Worm (Caenorhabditis elegans) whole organism, late embryonic: ENCODE results near the gene ZK1010.8.

Experiments used
- C08G9.2 ChIP-seq: sonication (generic microtip); optimal IDR thresholded peaks from 2 replicates; lab custom pipeline; 2016; ENCODE audit warnings: mild to moderate bottlenecking, missing genetic modification characterization, moderate library complexity, missing compliant biosample characterization
- F13H6.1 ChIP-seq: sonication (generic microtip); optimal IDR thresholded peaks from 2 replicates; lab custom pipeline; 2016; ENCODE audit warnings: missing genetic modification characterization, missing compliant biosample characterization
- Y22D7AL.16 ChIP-seq: sonication (generic microtip); optimal IDR thresholded peaks from 2 replicates; lab custom pipeline; 2016; ENCODE audit warnings: missing genetic modification characterization, missing compliant biosample characterization
- ceh-2 ChIP-seq: sonication (generic microtip); optimal IDR thresholded peaks from 2 replicates; lab custom pipeline; 2016; ENCODE audit warnings: missing genotype, missing genetic modification characterization, missing compliant biosample characterization
- ceh-22 ChIP-seq: sonication (generic microtip); optimal IDR thresholded peaks from 2 replicates; lab custom pipeline; 2017; ENCODE audit warnings: missing biosample characterization, missing genetic modification characterization
- ceh-30 ChIP-seq: fragments of 150-350 bp; optimal IDR thresholded peaks from 2 replicates; lab custom pipeline; 2014; ENCODE audit warnings: missing biosample characterization, missing genetic modification characterization
- ceh-31 ChIP-seq: sonication (generic microtip); optimal IDR thresholded peaks from 2 replicates; lab custom pipeline; 2016; ENCODE audit warnings: missing genetic modification characterization, missing compliant biosample characterization
- ceh-34 ChIP-seq: sonication (generic microtip); optimal IDR thresholded peaks from 2 replicates; lab custom pipeline; 2016; ENCODE audit warnings: mild to moderate bottlenecking, missing genetic modification characterization, missing compliant biosample characterization
- ceh-45 ChIP-seq: fragments of 200-800 bp; sonication (Bioruptor generic); IDR thresholded peaks from 2 replicates; pipeline ENCODE4 v1.3.6; 2022; ENCODE audit warnings: missing genetic modification reagents, missing genetic modification characterization, missing compliant biosample characterization
- ceh-48 ChIP-seq: sonication (generic microtip); optimal IDR thresholded peaks from 2 replicates; lab custom pipeline; 2016; ENCODE audit warnings: missing genetic modification characterization, inconsistent platforms, missing compliant biosample characterization
- che-1 ChIP-seq: sonication (generic microtip); optimal IDR thresholded peaks from 2 replicates; lab custom pipeline; 2016; ENCODE audit warnings: mild to moderate bottlenecking, missing genetic modification characterization, missing compliant biosample characterization
- dve-1 ChIP-seq: sonication (generic microtip); optimal IDR thresholded peaks from 2 replicates; lab custom pipeline; 2017; ENCODE audit warnings: antibody characterized with exemption, mild to moderate bottlenecking, missing genetic modification characterization, missing compliant biosample characterization
- elt-2 ChIP-seq: sonication (generic microtip); optimal IDR thresholded peaks from 2 replicates; lab custom pipeline; 2016; ENCODE audit warnings: missing genetic modification reagents, missing genetic modification characterization, missing compliant biosample characterization
- elt-4 ChIP-seq: sonication (generic microtip); optimal IDR thresholded peaks from 2 replicates; lab custom pipeline; 2016; ENCODE audit warnings: missing genetic modification characterization, missing compliant biosample characterization
- eyg-1 ChIP-seq: sonication (generic microtip); optimal IDR thresholded peaks from 2 replicates; lab custom pipeline; 2016; ENCODE audit warnings: missing genotype, missing genetic modification characterization, missing compliant biosample characterization
- fkh-10 ChIP-seq: fragments of 150-350 bp; optimal IDR thresholded peaks from 2 replicates; lab custom pipeline; 2014; ENCODE audit warnings: missing biosample characterization, missing genetic modification reagents, missing genetic modification characterization
- hlh-15 ChIP-seq: sonication (generic microtip); optimal IDR thresholded peaks from 2 replicates; lab custom pipeline; 2016; ENCODE audit warnings: missing genetic modification characterization, missing compliant biosample characterization
- lim-6 ChIP-seq: sonication (generic microtip); optimal IDR thresholded peaks from 2 replicates; lab custom pipeline; 2016; ENCODE audit warnings: missing genetic modification characterization, missing compliant biosample characterization
- lin-11 ChIP-seq: fragments of 200-800 bp; sonication (Bioruptor generic); optimal IDR thresholded peaks from 2 replicates; lab custom pipeline; 2018; ENCODE audit warnings: mild to moderate bottlenecking, missing genetic modification characterization, missing compliant biosample characterization
- madf-2 ChIP-seq: sonication (generic microtip); optimal IDR thresholded peaks from 2 replicates; lab custom pipeline; 2017; ENCODE audit warnings: missing genetic modification characterization, missing compliant biosample characterization
- mec-3 ChIP-seq: sonication (generic microtip); optimal IDR thresholded peaks from 2 replicates; lab custom pipeline; 2016; ENCODE audit warnings: borderline replicate concordance, missing genetic modification characterization, missing compliant biosample characterization
- nfya-1 ChIP-seq: sonication (generic microtip); optimal IDR thresholded peaks from 2 replicates; lab custom pipeline; 2017; ENCODE audit warnings: missing genetic modification characterization, mild to moderate bottlenecking, missing compliant biosample characterization, antibody characterized with exemption, moderate library complexity
- nhr-232 ChIP-seq: sonication (generic microtip); optimal IDR thresholded peaks from 2 replicates; lab custom pipeline; 2016; ENCODE audit warnings: missing genetic modification characterization, missing compliant biosample characterization
- odd-2 ChIP-seq: sonication (generic microtip); optimal IDR thresholded peaks from 2 replicates; lab custom pipeline; 2017; ENCODE audit warnings: antibody characterized with exemption, mild to moderate bottlenecking, missing genetic modification characterization, missing compliant biosample characterization
- pag-3 ChIP-seq: sonication (generic microtip); optimal IDR thresholded peaks from 2 replicates; lab custom pipeline; 2016; ENCODE audit warnings: missing compliant biosample characterization, missing genetic modification characterization, borderline replicate concordance
- pat-9 ChIP-seq: fragments of 200-800 bp; sonication (Bioruptor generic); optimal IDR thresholded peaks from 2 replicates; lab custom pipeline; 2018; ENCODE audit warnings: mild to moderate bottlenecking, missing genetic modification characterization, moderate library complexity, missing compliant biosample characterization
- pax-1 ChIP-seq: fragments of 150-350 bp; optimal IDR thresholded peaks from 2 replicates; lab custom pipeline; 2014; ENCODE audit warnings: missing biosample characterization, missing genetic modification characterization
- pha-4 ChIP-seq: fragments of 150-350 bp; optimal IDR thresholded peaks from 2 replicates; lab custom pipeline; 2018; ENCODE audit warnings: missing biosample characterization, missing genetic modification reagents, missing genetic modification characterization
- pqm-1 ChIP-seq: sonication (generic microtip); optimal IDR thresholded peaks from 2 replicates; lab custom pipeline; 2016; ENCODE audit warnings: missing genetic modification characterization, missing compliant biosample characterization
- ref-2 ChIP-seq: sonication (generic microtip); optimal IDR thresholded peaks from 2 replicates; lab custom pipeline; 2016; ENCODE audit warnings: missing genetic modification characterization, missing compliant biosample characterization
- rnt-1 ChIP-seq: sonication (generic microtip); optimal IDR thresholded peaks from 2 replicates; lab custom pipeline; 2016; ENCODE audit warnings: missing genetic modification characterization, missing compliant biosample characterization
- sdc-2 ChIP-seq: sonication (generic microtip); optimal IDR thresholded peaks from 2 replicates; lab custom pipeline; 2016; ENCODE audit warnings: missing genotype, missing genetic modification characterization, missing compliant biosample characterization
- sox-2 ChIP-seq: fragments of 200-800 bp; sonication (Bioruptor generic); IDR thresholded peaks from 2 replicates; pipeline ENCODE4 v1.3.6; 2022; ENCODE audit warnings: missing genetic modification reagents, missing genetic modification characterization, missing compliant biosample characterization
- tbx-2 ChIP-seq: sonication (generic microtip); optimal IDR thresholded peaks from 2 replicates; lab custom pipeline; 2016; ENCODE audit warnings: missing genetic modification characterization, missing compliant biosample characterization
- tbx-7 ChIP-seq: sonication (generic microtip); optimal IDR thresholded peaks from 2 replicates; lab custom pipeline; 2016; ENCODE audit warnings: missing genotype, missing genetic modification characterization, missing compliant biosample characterization
- ttx-3 ChIP-seq: sonication (generic microtip); optimal IDR thresholded peaks from 2 replicates; lab custom pipeline; 2016; ENCODE audit warnings: missing genetic modification reagents, missing genetic modification characterization, missing compliant biosample characterization
- unc-55 ChIP-seq: sonication (generic microtip); optimal IDR thresholded peaks from 2 replicates; lab custom pipeline; 2017; ENCODE audit warnings: missing biosample characterization, missing genetic modification reagents, missing genetic modification characterization
- unc-86 ChIP-seq: sonication (generic microtip); optimal IDR thresholded peaks from 2 replicates; lab custom pipeline; 2016; ENCODE audit warnings: missing genetic modification characterization, missing compliant biosample characterization

ZK1010.8 gene

DNA sequence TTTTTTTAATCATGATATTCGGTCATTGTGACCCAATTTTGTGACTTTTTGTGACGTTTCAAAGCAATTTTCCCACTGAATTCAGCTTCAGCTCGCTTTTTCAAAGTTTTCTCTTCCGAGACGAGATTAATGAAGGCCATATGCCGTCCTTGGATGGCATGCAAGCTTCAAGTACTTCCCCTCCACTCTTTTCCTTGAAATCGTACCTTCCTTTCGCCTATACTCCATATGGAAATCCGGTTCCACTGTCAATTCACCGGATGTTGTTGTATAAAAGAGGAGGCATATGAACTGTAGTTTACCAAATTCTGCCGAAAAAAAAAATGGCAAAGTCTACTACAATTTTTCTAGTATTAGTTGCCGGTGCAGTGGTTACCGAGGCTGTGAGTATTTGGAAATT is 19.7 kb downstream of the ZK1010.8 start, which contains the start of gene ZK1010.4:
Gene ZK1010.4 (plus strand): TSS at position 301 of the 400 bp plus-strand sequence.
- TF ChIP-seq hlh-15 (tag; lab: Kevin White, UChicago) (no peak), pag-3 (tag; lab: Kevin White, UChicago) (no peak), che-1 (tag; lab: Kevin White, UChicago) (no peak), unc-55 (GFP tag; lab: Kevin White, UChicago) (no peak), sdc-2 (tag; lab: Kevin White, UChicago) (no peak), nhr-232 (tag; lab: Kevin White, UChicago) (no peak), lim-6 (tag; lab: Kevin White, UChicago) (no peak), fkh-10 (GFP tag; lab: Kevin White, UChicago) (no peak), C08G9.2 (tag; lab: Kevin White, UChicago) (no peak), F13H6.1 (tag; lab: Kevin White, UChicago) (no peak), Y22D7AL.16 (tag; lab: Kevin White, UChicago) (no peak), elt-2 (no peak), ceh-48 (tag; lab: Kevin White, UChicago) (no peak), ref-2 (tag; lab: Kevin White, UChicago) (no peak), unc-86 (tag; lab: Kevin White, UChicago) (no peak), ceh-22 (no peak), ceh-45 (no peak)
- TF ChIP-seq, all 69 proteins: peak for 0

- TF ChIP-seq rnt-1 (tag; lab: Kevin White, UChicago) = no peak
- no peak for TF ChIP-seq odd-2 (tag; lab: Kevin White, UChicago)
- TF ChIP-seq nfya-1 = peak; percentile 92
- TF ChIP-seq tbx-2 (tag; lab: Kevin White, UChicago) = peak; percentile 6
- TF ChIP-seq dve-1 (tag; lab: Kevin White, UChicago) = peak; percentile 2
- TF ChIP-seq ceh-48 (tag; lab: Kevin White, UChicago) = peak; percentile 56
- TF ChIP-seq che-1 (tag; lab: Kevin White, UChicago) = no peak
- peak; percentile 17 for TF ChIP-seq elt-2
- peak; percentile 0 for TF ChIP-seq ceh-34 (tag; lab: Kevin White, UChicago)
- TF ChIP-seq lin-11 = no peak
- TF ChIP-seq ceh-30 (tag; lab: Kevin White, UChicago) = no peak
- no peak for TF ChIP-seq pax-1 (tag; lab: Kevin White, UChicago)
- peak; percentile 29 for TF ChIP-seq ceh-31 (tag; lab: Kevin White, UChicago)
- TF ChIP-seq ttx-3 (tag; lab: Kevin White, UChicago) = no peak
- TF ChIP-seq elt-4 = no peak
- TF ChIP-seq C08G9.2 (tag; lab: Kevin White, UChicago) = no peak
- TF ChIP-seq eyg-1 = no peak
- TF ChIP-seq sdc-2 (tag; lab: Kevin White, UChicago) = no peak
- TF ChIP-seq madf-2 (tag; lab: Kevin White, UChicago) = no peak
- no peak for TF ChIP-seq pqm-1 (tag; lab: Kevin White, UChicago)
- TF ChIP-seq mec-3 = no peak
- TF ChIP-seq sox-2 = no peak
- TF ChIP-seq pat-9 (tag; lab: Kevin White, UChicago) = no peak
- no peak for TF ChIP-seq pha-4 (tag; lab: Kevin White, UChicago)
- no peak for TF ChIP-seq tbx-7
Measured at ce11 chrIII:12978473-12979174, 21.8 kb downstream of the ZK1010.8 start, which contains the start of the genes ubq-2 and frg-1. ubq-2 (minus strand) TSS chrIII:12978523. frg-1 (plus strand) TSS chrIII:12979162.

DNA sequence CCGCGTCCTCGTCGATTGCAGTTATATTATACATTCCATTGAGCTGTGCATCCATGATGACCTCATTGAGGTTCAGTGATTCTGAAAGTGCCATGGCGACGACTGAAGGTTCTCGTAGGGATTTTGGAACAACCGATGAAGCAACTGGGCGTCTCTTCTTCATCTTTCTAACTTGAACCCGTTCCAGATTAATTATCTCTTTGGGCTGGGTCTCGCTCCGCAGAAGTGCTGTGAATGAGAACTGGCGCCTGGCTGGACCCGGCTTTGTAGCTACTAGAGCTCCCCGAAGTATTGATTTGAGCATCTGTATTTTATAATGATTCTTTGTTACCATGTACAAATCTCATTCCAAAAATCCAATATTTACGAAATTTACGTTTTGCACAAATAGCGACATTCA is 22.9 kb downstream of the ZK1010.8 start, which contains the start of gene ZK1010.2:
Gene ZK1010.2 (minus strand): TSS at position 304 of the 400 bp plus-strand sequence.
- TF ChIP-seq ceh-2 (tag; lab: Kevin White, UChicago) = no peak
- TF ChIP-seq Y22D7AL.16 (tag; lab: Kevin White, UChicago) = no peak
- TF ChIP-seq, all 69 proteins: peak for 0
